Worm (Caenorhabditis elegans) whole organism, midembryonic: ENCODE results near the gene sri-60.
"Not testable (repeated sequence)": the region's sequence is repeated elsewhere in the genome, so short reads cannot be mapped to it uniquely, and the experiment has no call there.

Source experiments
- T22C8.4 ChIP-seq: fragments of 200-800 bp; sonication (Bioruptor generic); IDR thresholded peaks from 2 replicates; pipeline ENCODE4 v1.3.6; 2022; ENCODE audit warnings: missing genetic modification characterization, missing compliant biosample characterization
- cog-1 ChIP-seq: sonication (generic microtip); optimal IDR thresholded peaks from 2 replicates; lab custom pipeline; 2016; ENCODE audit warnings: missing genetic modification characterization, missing compliant biosample characterization
- flt-1 ChIP-seq: fragments of 200-800 bp; sonication (Bioruptor generic); IDR thresholded peaks from 2 replicates; pipeline ENCODE4 v1.3.6; 2022; ENCODE audit warnings: missing genetic modification characterization, missing compliant biosample characterization
- klf-2 ChIP-seq: fragments of 200-800 bp; sonication (Bioruptor generic); conservative IDR thresholded peaks from 2 replicates; pipeline ENCODE4 v1.3.6; 2022; ENCODE audit warnings: missing genetic modification reagents, missing genetic modification characterization, missing compliant biosample characterization
- med-1 ChIP-seq: sonication (generic microtip); optimal IDR thresholded peaks from 2 replicates; lab custom pipeline; 2017; ENCODE audit warnings: missing genetic modification characterization, mild to moderate bottlenecking, missing compliant biosample characterization, antibody characterized with exemption, missing genetic modification reagents; ENCODE audit not compliant: insufficient read depth
- ref-1 ChIP-seq: fragments of 200-800 bp; sonication (Bioruptor generic); conservative IDR thresholded peaks from 2 replicates; pipeline ENCODE4 v1.3.6; 2022; ENCODE audit warnings: missing genetic modification reagents, missing genetic modification characterization, missing compliant biosample characterization
- tab-1 ChIP-seq: fragments of 200-800 bp; sonication (Bioruptor generic); IDR thresholded peaks from 2 replicates; pipeline ENCODE4 v1.3.6; 2022; ENCODE audit warnings: missing genetic modification characterization, missing compliant biosample characterization
- ztf-23 ChIP-seq: fragments of 200-800 bp; sonication (Bioruptor generic); IDR thresholded peaks from 2 replicates; pipeline ENCODE4 v1.3.6; 2022; ENCODE audit warnings: missing genetic modification reagents, missing genetic modification characterization, missing compliant biosample characterization
- ztf-29 ChIP-seq: fragments of 200-800 bp; sonication (Bioruptor generic); IDR thresholded peaks from 2 replicates; pipeline ENCODE4 v1.3.6; 2022; ENCODE audit warnings: missing genetic modification reagents, missing genetic modification characterization, missing compliant biosample characterization

The sri-60 gene

ce11 chrII:2688616-2689015 is 14.0 kb downstream of the sri-60 start, which contains the start of gene nspf-2:
TSS of gene nspf-2 (plus strand) at chrII:2688916.
- TF ChIP-seq ztf-29, klf-2, T22C8.4 (GFP tag; lab: Robert Waterston, UW): not testable (repeated sequence)

ce11 chrII:2686985-2687675 is 15.5 kb downstream of the sri-60 start, which contains the start of the genes sup-9 and nspf-1:
TSS of gene sup-9 (minus strand) at chrII:2687027.
TSS of gene nspf-1 (plus strand) at chrII:2687625.
- TF ChIP-seq klf-2 (GFP tag; lab: Robert Waterston, UW) (no peak), tab-1 (GFP tag; lab: Robert Waterston, UW) (no peak), med-1 (no peak), ztf-29 (GFP tag; lab: Robert Waterston, UW) (no peak), ztf-23 (GFP tag; lab: Robert Waterston, UW) (no peak), T22C8.4 (GFP tag; lab: Robert Waterston, UW) (no peak), flt-1 (GFP tag; lab: Robert Waterston, UW) (no peak)

ce11 chrII:2684783-2685182 is 17.9 kb downstream of the sri-60 start:
- no peak for TF ChIP-seq cog-1 (tag; lab: Kevin White, UChicago)
- no peak for TF ChIP-seq ref-1 (GFP tag; lab: Robert Waterston, UW)
- TF ChIP-seq ztf-23 (GFP tag; lab: Robert Waterston, UW), result no peak
- TF ChIP-seq klf-2 (GFP tag; lab: Robert Waterston, UW), result no peak
- TF ChIP-seq flt-1 (GFP tag; lab: Robert Waterston, UW), result no peak
- no peak for TF ChIP-seq med-1

ce11 chrII:2684208-2684607 is 18.4 kb downstream of the sri-60 start, which contains the start of gene ceh-87:
TSS of gene ceh-87 (minus strand) at chrII:2684308.
- TF ChIP-seq flt-1 (GFP tag; lab: Robert Waterston, UW), result no peak
- no peak for TF ChIP-seq ztf-23 (GFP tag; lab: Robert Waterston, UW)
- TF ChIP-seq ztf-29 (GFP tag; lab: Robert Waterston, UW), result no peak
- TF ChIP-seq cog-1 (tag; lab: Kevin White, UChicago), result no peak
- TF ChIP-seq T22C8.4 (GFP tag; lab: Robert Waterston, UW), result no peak
- TF ChIP-seq ref-1 (GFP tag; lab: Robert Waterston, UW), result no peak
- no peak for TF ChIP-seq klf-2 (GFP tag; lab: Robert Waterston, UW)

- TF ChIP-seq ztf-23 (GFP tag; lab: Robert Waterston, UW), result no peak
- no peak for TF ChIP-seq T22C8.4 (GFP tag; lab: Robert Waterston, UW)
- no peak for TF ChIP-seq ref-1 (GFP tag; lab: Robert Waterston, UW)
- TF ChIP-seq ztf-29 (GFP tag; lab: Robert Waterston, UW), result no peak
- TF ChIP-seq tab-1 (GFP tag; lab: Robert Waterston, UW), result no peak
- no peak for TF ChIP-seq klf-2 (GFP tag; lab: Robert Waterston, UW)
- TF ChIP-seq flt-1 (GFP tag; lab: Robert Waterston, UW), result no peak
- TF ChIP-seq med-1, result no peak
- TF ChIP-seq cog-1 (tag; lab: Kevin White, UChicago), result no peak
Measured at ce11 chrII:2681118-2681517, 21.5 kb downstream of the sri-60 start, which contains the start of gene F34D6.1. TSS of gene F34D6.1 (minus strand) at chrII:2681218.

- TF ChIP-seq cog-1 (tag; lab: Kevin White, UChicago), result no peak
- no peak for TF ChIP-seq ref-1 (GFP tag; lab: Robert Waterston, UW)
- no peak for TF ChIP-seq flt-1 (GFP tag; lab: Robert Waterston, UW)
- no peak for TF ChIP-seq med-1
- TF ChIP-seq ztf-23 (GFP tag; lab: Robert Waterston, UW), result no peak
- TF ChIP-seq ztf-29 (GFP tag; lab: Robert Waterston, UW), result no peak
- no peak for TF ChIP-seq klf-2 (GFP tag; lab: Robert Waterston, UW)
- no peak for TF ChIP-seq tab-1 (GFP tag; lab: Robert Waterston, UW)
- no peak for TF ChIP-seq T22C8.4 (GFP tag; lab: Robert Waterston, UW)
Measured at ce11 chrII:2677534-2678168, 25.0 kb downstream of the sri-60 start, which contains the start of gene F22E5.17. TSS of gene F22E5.17 (plus strand) at chrII:2678041.

ce11 chrII:2673534-2673933 is 29.1 kb downstream of the sri-60 start, which contains the start of the genes F22E5.20 and F22E5.1:
TSS of gene F22E5.20 (minus strand) at chrII:2673634.
TSS of gene F22E5.1 (plus strand) at chrII:2673775.
- TF ChIP-seq ref-1 (GFP tag; lab: Robert Waterston, UW); med-1; ztf-29 (GFP tag; lab: Robert Waterston, UW): not testable (repeated sequence)

- TF ChIP-seq flt-1, T22C8.4, ztf-29 (GFP tag; lab: Robert Waterston, UW): not testable (repeated sequence)
Measured at ce11 chrII:2672320-2672719, 30.3 kb downstream of the sri-60 start, which contains the start of gene sri-57. TSS of gene sri-57 (minus strand) at chrII:2672420.

- TF ChIP-seq med-1, result no peak
- TF ChIP-seq cog-1 (tag; lab: Kevin White, UChicago), result no peak
- no peak for TF ChIP-seq ztf-29 (GFP tag; lab: Robert Waterston, UW)
- TF ChIP-seq klf-2 (GFP tag; lab: Robert Waterston, UW), result no peak
- TF ChIP-seq T22C8.4 (GFP tag; lab: Robert Waterston, UW), result no peak
- no peak for TF ChIP-seq tab-1 (GFP tag; lab: Robert Waterston, UW)
- no peak for TF ChIP-seq flt-1 (GFP tag; lab: Robert Waterston, UW)
- TF ChIP-seq ztf-23 (GFP tag; lab: Robert Waterston, UW), result no peak
- no peak for TF ChIP-seq ref-1 (GFP tag; lab: Robert Waterston, UW)
Measured at ce11 chrII:2665606-2666005, 37.1 kb downstream of the sri-60 start, which contains the start of gene F22E5.22. TSS of gene F22E5.22 (plus strand) at chrII:2665906.
